Fruit fly (Drosophila melanogaster) whole organism, prepupa: Measurements from ENCODE around the gene Cyp4d2.

ENCODE experiments used
- CG10669 ChIP-seq: fragments of 200-800 bp; sonication (Bioruptor generic); optimal IDR thresholded peaks from 3 replicates; lab custom pipeline; 2018; ENCODE audit warnings: missing biosample characterization, mild to moderate bottlenecking, missing genetic modification characterization, moderate library complexity
- CG11294 ChIP-seq: fragments of 200-800 bp; sonication (Bioruptor generic); IDR thresholded peaks from 2 replicates; pipeline ENCODE4 v1.3.6; 2022; ENCODE audit warnings: missing biosample characterization, missing genetic modification characterization
- CG11762 ChIP-seq: fragments of 200-800 bp; sonication (Bioruptor generic); optimal IDR thresholded peaks from 3 replicates; lab custom pipeline; 2016; ENCODE audit warnings: missing biosample characterization, missing genetic modification characterization; ENCODE audit not compliant: insufficient read depth
- CG11902 ChIP-seq: fragments of 200-800 bp; sonication (Bioruptor generic); optimal IDR thresholded peaks from 3 replicates; lab custom pipeline; 2016; ENCODE audit warnings: missing biosample characterization, missing genetic modification characterization
- CG1621 ChIP-seq: fragments of 200-800 bp; sonication (Bioruptor generic); optimal IDR thresholded peaks from 3 replicates; lab custom pipeline; 2018; ENCODE audit warnings: missing biosample characterization, mild to moderate bottlenecking, missing genetic modification characterization
- CG16779 ChIP-seq: fragments of 200-800 bp; sonication (Bioruptor generic); optimal IDR thresholded peaks from 3 replicates; lab custom pipeline; 2017; ENCODE audit warnings: missing biosample characterization, mild to moderate bottlenecking, missing genetic modification characterization
- CG3032 ChIP-seq: fragments of 200-800 bp; optimal IDR thresholded peaks from 2 replicates; lab custom pipeline; 2019; ENCODE audit warnings: missing biosample characterization, mild to moderate bottlenecking, missing genetic modification characterization, moderate library complexity
- CG31627 ChIP-seq: fragments of 200-800 bp; sonication (Bioruptor generic); optimal IDR thresholded peaks from 3 replicates; lab custom pipeline; 2016; ENCODE audit warnings: missing biosample characterization, missing genetic modification characterization
- CG32006 ChIP-seq: fragments of 200-800 bp; sonication (Bioruptor generic); optimal IDR thresholded peaks from 3 replicates; lab custom pipeline; 2017; ENCODE audit warnings: missing biosample characterization, mild to moderate bottlenecking, missing genetic modification characterization
- CG34406 ChIP-seq: fragments of 200-800 bp; sonication (Bioruptor generic); optimal IDR thresholded peaks from 3 replicates; lab custom pipeline; 2016; ENCODE audit warnings: missing biosample characterization, missing genetic modification characterization
- CG4318 ChIP-seq: fragments of 200-800 bp; sonication (Bioruptor generic); optimal IDR thresholded peaks from 3 replicates; lab custom pipeline; 2017; ENCODE audit warnings: missing biosample characterization, mild to moderate bottlenecking, missing genetic modification characterization
- CG6163 ChIP-seq: fragments of 200-800 bp; sonication (Bioruptor generic); IDR thresholded peaks from 3 replicates; pipeline ENCODE4 v1.3.6; 2022; ENCODE audit warnings: missing biosample characterization, missing genetic modification characterization
- CG6276 ChIP-seq: fragments of 200-800 bp; sonication (Bioruptor generic); optimal IDR thresholded peaks from 2 replicates; lab custom pipeline; 2017; ENCODE audit warnings: missing biosample characterization, mild to moderate bottlenecking, missing genetic modification characterization
- CG6792 ChIP-seq: fragments of 200-800 bp; sonication (Bioruptor generic); optimal IDR thresholded peaks from 3 replicates; lab custom pipeline; 2016; ENCODE audit warnings: missing biosample characterization, missing genetic modification characterization
- CG6808 ChIP-seq: fragments of 200-800 bp; sonication (Bioruptor generic); optimal IDR thresholded peaks from 3 replicates; lab custom pipeline; 2017; ENCODE audit warnings: missing biosample characterization, missing genetic modification characterization, mild to moderate bottlenecking, moderate library complexity, missing genetic modification reagents
- CG6854 ChIP-seq: fragments of 200-800 bp; sonication (Bioruptor generic); optimal IDR thresholded peaks from 2 replicates; lab custom pipeline; 2017; ENCODE audit warnings: missing biosample characterization, mild to moderate bottlenecking, missing genetic modification characterization
- CG7368 ChIP-seq: fragments of 200-800 bp; sonication (Bioruptor generic); optimal IDR thresholded peaks from 3 replicates; lab custom pipeline; 2016; ENCODE audit warnings: missing biosample characterization, missing genetic modification characterization
- CG8119 ChIP-seq: fragments of 200-800 bp; sonication (Bioruptor generic); IDR thresholded peaks from 3 replicates; pipeline ENCODE4 v1.3.6; 2022; ENCODE audit warnings: missing biosample characterization, missing genetic modification characterization
- CG8632 ChIP-seq: fragments of 200-800 bp; sonication (Bioruptor generic); optimal IDR thresholded peaks from 3 replicates; lab custom pipeline; 2016; ENCODE audit warnings: missing biosample characterization, missing genetic modification characterization
- CG9139 ChIP-seq: fragments of 200-800 bp; sonication (Bioruptor generic); optimal IDR thresholded peaks from 3 replicates; lab custom pipeline; 2017; ENCODE audit warnings: missing biosample characterization, mild to moderate bottlenecking, missing genetic modification characterization
- Eip93F ChIP-seq: fragments of 200-800 bp; sonication (Bioruptor generic); optimal IDR thresholded peaks from 2 replicates; lab custom pipeline; 2016; ENCODE audit warnings: missing biosample characterization, mild to moderate bottlenecking, missing genetic modification characterization
- Ets21C ChIP-seq: fragments of 200-800 bp; sonication (Bioruptor generic); optimal IDR thresholded peaks from 3 replicates; lab custom pipeline; 2016; ENCODE audit warnings: missing biosample characterization, missing genetic modification characterization
- Ets96B ChIP-seq: fragments of 200-800 bp; optimal IDR thresholded peaks from 2 replicates; lab custom pipeline; 2019; ENCODE audit warnings: missing biosample characterization, mild to moderate bottlenecking, missing genetic modification characterization, moderate library complexity
- Gug ChIP-seq: fragments of 200-800 bp; sonication (Bioruptor generic); IDR thresholded peaks from 2 replicates; pipeline ENCODE4 v1.3.6; 2022; ENCODE audit warnings: missing biosample characterization, missing genetic modification characterization
- Hr38 ChIP-seq: sonication (Bioruptor generic); optimal IDR thresholded peaks from 2 replicates; lab custom pipeline; 2016; ENCODE audit warnings: missing biosample characterization, missing genetic modification characterization
- Hr39 ChIP-seq: fragments of 200-800 bp; sonication (Bioruptor generic); optimal IDR thresholded peaks from 2 replicates; lab custom pipeline; 2016; ENCODE audit warnings: missing biosample characterization, missing genetic modification characterization
- Hr4 ChIP-seq: fragments of 200-800 bp; sonication (Bioruptor generic); optimal IDR thresholded peaks from 3 replicates; lab custom pipeline; 2016; ENCODE audit warnings: missing biosample characterization, missing genetic modification characterization
- OdsH ChIP-seq: fragments of 200-800 bp; sonication (Bioruptor generic); optimal IDR thresholded peaks from 3 replicates; lab custom pipeline; 2016; ENCODE audit warnings: missing biosample characterization, missing genetic modification characterization
- Smox ChIP-seq: fragments of 200-800 bp; sonication (Bioruptor generic); optimal IDR thresholded peaks from 3 replicates; lab custom pipeline; 2016; ENCODE audit warnings: missing biosample characterization, missing genetic modification characterization
- Sox102F ChIP-seq: fragments of 200-800 bp; sonication (Bioruptor generic); optimal IDR thresholded peaks from 2 replicates; lab custom pipeline; 2016; ENCODE audit warnings: missing biosample characterization, mild to moderate bottlenecking, missing genetic modification characterization
- Sox14 ChIP-seq: fragments of 200-800 bp; sonication (Bioruptor generic); optimal IDR thresholded peaks from 3 replicates; lab custom pipeline; 2016; ENCODE audit warnings: missing biosample characterization, missing genetic modification characterization
- Sox15 ChIP-seq: fragments of 200-800 bp; sonication (Bioruptor generic); optimal IDR thresholded peaks from 3 replicates; lab custom pipeline; 2016; ENCODE audit warnings: missing biosample characterization, missing genetic modification characterization
- achi ChIP-seq: fragments of 200-800 bp; sonication (Bioruptor generic); optimal IDR thresholded peaks from 3 replicates; lab custom pipeline; 2016; ENCODE audit warnings: missing biosample characterization, missing genetic modification characterization
- cyc ChIP-seq: fragments of 200-800 bp; sonication (Bioruptor generic); optimal IDR thresholded peaks from 3 replicates; lab custom pipeline; 2016; ENCODE audit warnings: missing biosample characterization, missing genetic modification characterization
- dsx ChIP-seq: fragments of 200-800 bp; optimal IDR thresholded peaks from 3 replicates; lab custom pipeline; 2019; ENCODE audit warnings: missing biosample characterization, mild to moderate bottlenecking, missing genetic modification characterization, moderate library complexity; ENCODE audit not compliant: poor library complexity, severe bottlenecking
- eg ChIP-seq: fragments of 200-800 bp; sonication (Bioruptor generic); IDR thresholded peaks from 3 replicates; pipeline ENCODE4 v1.3.6; 2022; ENCODE audit warnings: missing biosample characterization, missing genetic modification characterization
- esn ChIP-seq: fragments of 200-800 bp; sonication (Bioruptor generic); optimal IDR thresholded peaks from 2 replicates; lab custom pipeline; 2016; ENCODE audit warnings: missing biosample characterization, mild to moderate bottlenecking, missing genetic modification characterization, moderate library complexity
- fd59A ChIP-seq: fragments of 200-800 bp; sonication (Bioruptor generic); optimal IDR thresholded peaks from 2 replicates; lab custom pipeline; 2017; ENCODE audit warnings: missing biosample characterization, mild to moderate bottlenecking, missing genetic modification characterization, missing genetic modification reagents
- fd85E ChIP-seq: fragments of 200-800 bp; sonication (Bioruptor generic); optimal IDR thresholded peaks from 3 replicates; lab custom pipeline; 2016; ENCODE audit warnings: missing biosample characterization, missing genetic modification characterization
- fkh ChIP-seq: fragments of 200-800 bp; sonication (Bioruptor generic); optimal IDR thresholded peaks from 3 replicates; lab custom pipeline; 2017; ENCODE audit warnings: missing biosample characterization, mild to moderate bottlenecking, missing genetic modification characterization, moderate library complexity
- lz ChIP-seq: fragments of 200-800 bp; sonication (Bioruptor generic); optimal IDR thresholded peaks from 3 replicates; lab custom pipeline; 2016; ENCODE audit warnings: missing biosample characterization, missing genetic modification characterization
- net ChIP-seq: fragments of 200-800 bp; sonication (Bioruptor generic); optimal IDR thresholded peaks from 3 replicates; lab custom pipeline; 2016; ENCODE audit warnings: missing biosample characterization, missing genetic modification characterization
- salr ChIP-seq, 2 experiments: fragments of 200-800 bp; sonication (Bioruptor generic); optimal IDR thresholded peaks; 3 replicates each; lab custom pipeline; 2016 to 2018; ENCODE audit warnings: missing biosample characterization in 2 of 2, missing genetic modification characterization in 2 of 2, mild to moderate bottlenecking in 1 of 2
- spab ChIP-seq: fragments of 200-800 bp; sonication (Bioruptor generic); optimal IDR thresholded peaks from 2 replicates; lab custom pipeline; 2017; ENCODE audit warnings: missing biosample characterization, mild to moderate bottlenecking, missing genetic modification characterization, missing genetic modification reagents
- ss ChIP-seq, 2 experiments: fragments of 200-800 bp; sonication (Bioruptor generic); optimal IDR thresholded peaks; 2 replicates in 1 of 2; 3 replicates in 1 of 2; lab custom pipeline; 2017 to 2018; ENCODE audit warnings: mild to moderate bottlenecking in 2 of 2, missing biosample characterization in 2 of 2, missing genetic modification characterization in 2 of 2, moderate library complexity in 1 of 2
- svp ChIP-seq: fragments of 200-800 bp; sonication (Bioruptor generic); peaks from one replicate; lab custom pipeline; 2016; ENCODE audit warnings: missing biosample characterization, missing genetic modification characterization
- topi ChIP-seq: fragments of 200-800 bp; sonication (Bioruptor generic); optimal IDR thresholded peaks from 3 replicates; lab custom pipeline; 2016; ENCODE audit warnings: missing biosample characterization, missing genetic modification characterization
- vri ChIP-seq: fragments of 200-800 bp; sonication (Bioruptor generic); optimal IDR thresholded peaks from 3 replicates; lab custom pipeline; 2016; ENCODE audit warnings: missing biosample characterization, mild to moderate bottlenecking, missing genetic modification characterization

Gene Cyp4d2

DNA sequence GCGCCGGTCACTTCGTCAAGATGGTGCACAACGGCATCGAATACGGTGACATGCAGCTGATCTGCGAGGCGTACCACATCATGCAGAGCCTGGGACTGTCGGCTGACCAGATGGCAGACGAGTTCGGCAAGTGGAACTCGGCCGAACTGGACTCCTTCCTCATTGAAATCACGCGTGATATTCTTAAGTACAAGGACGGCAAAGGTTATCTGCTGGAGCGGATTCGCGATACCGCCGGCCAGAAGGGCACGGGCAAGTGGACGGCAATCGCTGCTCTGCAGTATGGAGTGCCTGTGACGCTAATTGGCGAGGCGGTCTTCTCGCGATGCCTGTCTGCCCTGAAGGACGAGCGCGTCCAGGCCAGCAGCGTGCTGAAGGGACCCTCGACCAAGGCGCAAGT is 28.3 kb upstream of the Cyp4d2 start:
- TF ChIP-seq svp = peak; percentile 96
- TF ChIP-seq CG11294 (GFP tag; lab: Robert Waterston, UW) = no peak

DNA sequence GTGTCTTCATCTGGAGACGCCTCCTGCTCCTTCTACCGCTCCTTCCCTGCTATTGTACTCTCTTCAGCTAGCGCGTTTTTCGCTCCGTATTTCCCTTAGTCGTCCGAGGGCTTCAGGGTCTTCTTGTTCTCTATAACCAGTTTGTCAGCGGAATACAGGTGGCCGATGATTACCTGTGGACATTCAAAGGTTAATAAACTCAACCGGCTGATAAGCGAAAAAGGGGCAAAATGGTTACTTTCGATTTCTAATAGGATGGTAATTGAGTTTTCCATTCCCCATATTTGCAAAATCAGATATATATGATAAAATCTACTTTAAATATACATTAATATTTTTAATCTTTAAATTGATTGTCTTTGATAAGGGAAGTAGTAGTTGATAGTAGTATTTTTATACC is 27.1 kb upstream of the Cyp4d2 start:
- TF ChIP-seq CG8632 (GFP tag; lab: Kevin White, UChicago) (no peak), CG32006 (no peak), svp (peak; percentile 25), CG11294 (GFP tag; lab: Robert Waterston, UW) (no peak), CG4318 (GFP tag; lab: Kevin White, UChicago) (no peak), CG31627 (GFP tag; lab: Kevin White, UChicago) (no peak), CG3032 (tag; lab: Kevin White, UChicago) (no peak)

DNA sequence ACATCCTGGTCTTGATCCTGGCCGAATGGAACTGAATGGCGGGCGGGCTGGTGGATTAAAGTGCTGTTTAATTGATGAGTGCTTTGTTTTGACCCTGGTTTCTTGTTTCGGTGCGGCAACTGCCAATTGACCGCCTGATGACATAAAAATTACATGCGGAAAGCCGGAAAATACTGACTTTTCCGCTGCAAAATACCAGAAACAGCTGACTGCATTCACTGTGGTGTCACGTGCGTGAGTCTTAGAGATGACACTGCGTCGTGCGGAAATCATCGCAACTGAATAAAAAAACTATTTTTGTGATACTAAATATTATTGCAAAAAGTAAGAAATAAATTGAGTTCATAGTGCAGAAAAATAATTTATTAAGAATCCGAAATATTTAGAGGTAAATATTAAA is 26.3 kb upstream of the Cyp4d2 start, which contains the start of gene bcn92:
TSS of gene bcn92 (minus strand) at position 170 of the 400 bp plus-strand sequence.
- peak; percentile 61 for TF ChIP-seq svp
- peak; percentile 42 for TF ChIP-seq cyc
- no peak for TF ChIP-seq CG6792
- no peak for TF ChIP-seq CG4318 (GFP tag; lab: Kevin White, UChicago)
- TF ChIP-seq Ets96B = no peak
- no peak for TF ChIP-seq ss (GFP tag; optimal IDR thresholded peaks at IDR 0.05; lab: Kevin White, UChicago)
- TF ChIP-seq Hr39 = peak; percentile 44
- TF ChIP-seq CG6163 = peak; percentile 15; the same call in 1 of the 3 replicates
- TF ChIP-seq CG9139 (GFP tag; lab: Kevin White, UChicago) = no peak
- no peak for TF ChIP-seq CG8119 (GFP tag; lab: Robert Waterston, UW)
- peak; percentile 4 for TF ChIP-seq CG1621 (tag; lab: Kevin White, UChicago)
- peak; percentile 62 for TF ChIP-seq vri (GFP tag; lab: Kevin White, UChicago)
- TF ChIP-seq Ets21C (GFP tag; lab: Kevin White, UChicago) = peak; percentile 13
- TF ChIP-seq CG6808 (GFP tag; lab: Kevin White, UChicago) = no peak
- no peak for TF ChIP-seq Gug
- no peak for TF ChIP-seq CG16779 (tag; lab: Kevin White, UChicago)
- no peak for TF ChIP-seq eg (GFP tag; lab: Robert Waterston, UW)
- TF ChIP-seq net (GFP tag; lab: Kevin White, UChicago) = no peak
- TF ChIP-seq Hr38 (GFP tag; lab: Kevin White, UChicago) = no peak
- TF ChIP-seq lz (GFP tag; lab: Kevin White, UChicago) = peak; percentile 44
- TF ChIP-seq Sox102F = no peak
- no peak for TF ChIP-seq CG11762 (GFP tag; lab: Kevin White, UChicago)
- no peak for TF ChIP-seq dsx (GFP tag; lab: Kevin White, UChicago)
- peak; percentile 31 for TF ChIP-seq achi
- TF ChIP-seq fd59A (GFP tag; lab: Kevin White, UChicago) = no peak
- TF ChIP-seq esn = peak; percentile 59
- TF ChIP-seq topi (GFP tag; lab: Kevin White, UChicago) = peak; percentile 38
- TF ChIP-seq Sox14 (GFP tag; lab: Kevin White, UChicago) = peak; percentile 41
- no peak for TF ChIP-seq salr (GFP tag; optimal IDR thresholded peaks at IDR 0.05; lab: Kevin White, UChicago)
- no peak for TF ChIP-seq spab (GFP tag; lab: Kevin White, UChicago)
- TF ChIP-seq CG6854 (GFP tag; lab: Kevin White, UChicago) = no peak
- no peak for TF ChIP-seq CG11902 (GFP tag; lab: Kevin White, UChicago)
- no peak for TF ChIP-seq Eip93F
- no peak for TF ChIP-seq fd85E
- TF ChIP-seq Hr4 (GFP tag; lab: Kevin White, UChicago) = peak; percentile 7
- TF ChIP-seq fkh (GFP tag; lab: Kevin White, UChicago) = no peak
- no peak for TF ChIP-seq CG3032 (tag; lab: Kevin White, UChicago)
- TF ChIP-seq CG11294 (GFP tag; lab: Robert Waterston, UW) = no peak
- no peak for TF ChIP-seq CG34406
- TF ChIP-seq OdsH (GFP tag; lab: Kevin White, UChicago) = peak; percentile 20
- TF ChIP-seq Sox15 = no peak
- no peak for TF ChIP-seq CG6276 (GFP tag; lab: Kevin White, UChicago)
- TF ChIP-seq Smox (GFP tag; lab: Kevin White, UChicago) = peak; percentile 50
- no peak for TF ChIP-seq CG10669 (GFP tag; lab: Kevin White, UChicago)
- no peak for TF ChIP-seq CG7368 (GFP tag; lab: Kevin White, UChicago)
